Fruit fly (Drosophila melanogaster): Measurements from ENCODE around the gene CG31909.

Gene CG31909

DNA sequence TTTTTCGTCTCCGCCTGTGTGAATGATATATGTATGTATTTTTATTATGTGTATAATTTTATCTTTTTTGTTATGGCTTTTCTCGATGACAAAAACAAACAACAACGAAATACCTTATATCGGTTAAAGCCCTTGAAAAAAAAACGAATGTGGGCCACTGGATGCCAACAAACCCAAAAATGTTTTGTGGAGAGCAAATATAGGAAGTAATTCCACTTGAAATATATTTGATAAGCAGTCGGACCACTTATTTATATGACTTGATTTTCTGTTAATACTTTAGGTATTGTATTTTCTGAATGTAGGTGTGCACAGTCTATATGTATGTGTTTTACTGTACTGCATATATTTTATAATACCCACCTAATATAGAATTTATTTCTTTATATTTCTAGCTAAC, 16.3 kb upstream of the CG31909 start (continued):
- TF ChIP-seq cato (GFP tag; optimal IDR thresholded peaks at IDR 0.05; ENCODE audit: borderline replicate concordance) = no peak
- no peak for TF ChIP-seq CG34376 (GFP tag; optimal IDR thresholded peaks at IDR 0.05)
- TF ChIP-seq CG31388 (GFP tag; optimal IDR thresholded peaks at IDR 0.05) = no peak
- TF ChIP-seq sd (tag; optimal IDR thresholded peaks at IDR 0.05) = peak; percentile 87
- no peak for TF ChIP-seq run (tag; optimal IDR thresholded peaks at IDR 0.05)
- TF ChIP-seq crc (GFP tag; optimal IDR thresholded peaks at IDR 0.05) = no peak
- TF ChIP-seq CG13894 (tag; optimal IDR thresholded peaks at IDR 0.05) = peak; percentile 10
- TF ChIP-seq Myb (GFP tag; optimal IDR thresholded peaks at IDR 0.05) = no peak
- no peak for TF ChIP-seq kay (GFP tag; optimal IDR thresholded peaks at IDR 0.05)
- peak; percentile 33 for TF ChIP-seq CG12769 (tag; optimal IDR thresholded peaks at IDR 0.05)

DNA sequence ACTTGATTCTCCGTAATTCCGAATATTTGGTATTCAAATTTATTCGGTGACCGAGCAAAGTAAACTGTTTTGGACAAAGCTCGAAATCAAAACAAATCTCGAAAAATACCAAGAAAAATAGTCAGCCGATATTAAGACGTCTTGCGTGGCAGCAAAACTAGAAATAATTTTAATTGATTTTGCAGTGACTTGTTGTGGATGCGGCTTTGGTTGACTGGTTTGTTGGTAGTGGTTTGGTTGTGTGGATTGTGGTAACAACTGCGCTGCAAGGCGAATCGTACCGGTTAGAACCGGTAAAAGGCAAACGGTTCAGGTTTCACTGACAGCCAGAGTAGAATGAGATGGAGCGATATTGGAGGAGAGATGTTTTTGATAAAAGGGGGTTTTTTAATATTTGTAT, 15.8 kb upstream of the CG31909 start:
- peak; percentile 74; the same call in 1 of the 3 replicates for TF ChIP-seq CG6175 (GFP tag; IDR thresholded peaks at IDR 0.05)
- TF ChIP-seq sd (tag; optimal IDR thresholded peaks at IDR 0.05) = peak; percentile 55
- no peak for TF ChIP-seq ewg (GFP tag; optimal IDR thresholded peaks at IDR 0.05)
- TF ChIP-seq CG10209 (GFP tag; optimal IDR thresholded peaks at IDR 0.05) = no peak
- no peak for TF ChIP-seq z (GFP tag; IDR thresholded peaks at IDR 0.05)
- no peak for TF ChIP-seq CG10959 (GFP tag; IDR thresholded peaks at IDR 0.05)
- TF ChIP-seq chinmo (GFP tag; IDR thresholded peaks at IDR 0.05; ENCODE audit: partially characterized antibody) = peak; percentile 82; the same call in 2 of the 4 replicates
- TF ChIP-seq gem (tag; optimal IDR thresholded peaks at IDR 0.05) = peak; percentile 55
- TF ChIP-seq vvl (GFP tag; IDR thresholded peaks at IDR 0.05) = peak; percentile 49
- TF ChIP-seq Dll (GFP tag; IDR thresholded peaks at IDR 0.05; ENCODE audit: partially characterized antibody) = 0 out of 4 replicates have a peak, but pooled peaks have one; percentile 20
- no peak for TF ChIP-seq nmo (GFP tag; optimal IDR thresholded peaks at IDR 0.05)
- no peak for TF ChIP-seq B-H2 (GFP tag; optimal IDR thresholded peaks at IDR 0.05)

DNA sequence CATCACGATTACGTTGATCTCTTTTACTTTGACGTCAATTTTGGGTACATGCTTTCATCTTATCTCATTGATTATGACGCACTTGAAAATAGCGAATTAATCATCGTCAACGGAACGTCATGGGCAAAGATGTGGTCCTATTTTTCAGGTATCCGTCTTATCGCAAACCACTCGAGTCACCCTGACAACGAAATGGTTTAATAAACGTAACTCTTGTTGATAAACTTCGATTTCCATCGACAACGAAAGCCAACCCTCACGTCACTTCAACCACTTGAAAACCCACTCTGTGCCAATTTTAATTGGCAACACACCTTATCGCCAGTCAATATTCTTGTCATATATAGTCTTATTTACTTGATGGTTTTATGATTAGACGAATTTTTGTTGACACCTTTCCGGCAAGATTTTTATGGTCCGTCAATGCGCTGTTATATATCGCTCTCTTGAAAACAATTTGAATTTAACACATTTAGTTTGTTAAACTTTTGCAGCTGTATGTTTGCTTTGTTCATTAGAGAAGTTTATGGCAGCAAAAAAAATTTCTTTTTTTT, 15.0 kb upstream of the CG31909 start:
- TF ChIP-seq bsh (GFP tag; optimal IDR thresholded peaks at IDR 0.05) (no peak), seq (GFP tag; IDR thresholded peaks at IDR 0.05) (no peak), CG18599 (GFP tag; optimal IDR thresholded peaks at IDR 0.05) (peak; percentile 33), TFAM (GFP tag; optimal IDR thresholded peaks at IDR 0.05) (no peak), gsb (GFP tag; IDR thresholded peaks at IDR 0.05) (no peak), CG16779 (GFP tag; IDR thresholded peaks at IDR 0.05) (no peak), mirr (GFP tag; optimal IDR thresholded peaks at IDR 0.05) (peak; percentile 48), CG33557 (GFP tag; optimal IDR thresholded peaks at IDR 0.05) (no peak), nerfin-1 (tag; optimal IDR thresholded peaks at IDR 0.05) (no peak), bbx (GFP tag; IDR thresholded peaks at IDR 0.05; ENCODE audit: partially characterized antibody) (no peak), CG3281 (GFP tag; optimal IDR thresholded peaks at IDR 0.05) (peak; percentile 6), Atf3 (GFP tag; optimal IDR thresholded peaks at IDR 0.05) (no peak), rib (GFP tag; IDR thresholded peaks at IDR 0.05) (no peak), CG1832 (GFP tag; optimal IDR thresholded peaks at IDR 0.05) (no peak), pzg (GFP tag; optimal IDR thresholded peaks at IDR 0.05) (no peak), CHES-1-like (GFP tag; optimal IDR thresholded peaks at IDR 0.05) (no peak), nau (GFP tag; optimal IDR thresholded peaks at IDR 0.05) (no peak), CG34376 (GFP tag; optimal IDR thresholded peaks at IDR 0.05) (peak; percentile 69), danr (GFP tag; IDR thresholded peaks at IDR 0.05) (no peak), gcm (GFP tag; optimal IDR thresholded peaks at IDR 0.05) (no peak), CG7987 (GFP tag; optimal IDR thresholded peaks at IDR 0.05) (no peak), ab (GFP tag; optimal IDR thresholded peaks at IDR 0.05) (no peak), ftz-f1 (GFP tag; optimal IDR thresholded peaks at IDR 0.05) (no peak), bigmax (GFP tag; optimal IDR thresholded peaks at IDR 0.05) (no peak), CG11093 (GFP tag; IDR thresholded peaks at IDR 0.05) (no peak), unc-4 (GFP tag; IDR thresholded peaks at IDR 0.05; ENCODE audit: partially characterized antibody) (no peak), sr (GFP tag; IDR thresholded peaks at IDR 0.05) (no peak), Tbp (GFP tag; optimal IDR thresholded peaks at IDR 0.05) (no peak)
